Worm (Caenorhabditis elegans) whole organism, L2 larva: ENCODE results near the gene C05C12.1.

Experiments
- C34F6.9 ChIP-seq: fragments of 150-350 bp; optimal IDR thresholded peaks from 2 replicates; lab custom pipeline; 2014; ENCODE audit warnings: missing biosample characterization, missing genetic modification characterization
- F13H6.1 ChIP-seq: sonication (generic microtip); optimal IDR thresholded peaks from 2 replicates; lab custom pipeline; 2016; ENCODE audit warnings: missing genetic modification characterization, missing compliant biosample characterization
- R02D3.7 ChIP-seq: fragments of 150-350 bp; optimal IDR thresholded peaks from 2 replicates; lab custom pipeline; 2014; ENCODE audit warnings: missing biosample characterization, missing genetic modification characterization
- Y55F3AM.14 ChIP-seq: fragments of 200-800 bp; sonication (Bioruptor generic); optimal IDR thresholded peaks from 2 replicates; lab custom pipeline; 2018; ENCODE audit warnings: mild to moderate bottlenecking, missing genetic modification characterization, missing compliant biosample characterization
- ZK546.5 ChIP-seq: sonication (generic microtip); optimal IDR thresholded peaks from 2 replicates; lab custom pipeline; 2017; ENCODE audit warnings: missing biosample characterization, missing genetic modification characterization
- alr-1 ChIP-seq: fragments of 150-350 bp; optimal IDR thresholded peaks from 2 replicates; lab custom pipeline; 2014; ENCODE audit warnings: missing biosample characterization, missing genetic modification characterization
- ama-1 ChIP-seq: fragments of 150-350 bp; optimal IDR thresholded peaks from 2 replicates; lab custom pipeline; 2018; ENCODE audit warnings: inconsistent platforms
- blmp-1 ChIP-seq: sonication (generic microtip); optimal IDR thresholded peaks from 2 replicates; lab custom pipeline; 2017; ENCODE audit warnings: missing genetic modification characterization, mild to moderate bottlenecking, missing compliant biosample characterization, antibody characterized with exemption, moderate library complexity; ENCODE audit not compliant: insufficient read depth
- ceh-16 ChIP-seq: fragments of 150-350 bp; optimal IDR thresholded peaks from 2 replicates; lab custom pipeline; 2014; ENCODE audit warnings: missing biosample characterization, missing genetic modification characterization
- ceh-82 ChIP-seq: fragments of 150-350 bp; optimal IDR thresholded peaks from 2 replicates; lab custom pipeline; 2014; ENCODE audit warnings: missing biosample characterization, missing genetic modification characterization
- crh-2 ChIP-seq: sonication (generic microtip); optimal IDR thresholded peaks from 2 replicates; lab custom pipeline; 2017; ENCODE audit warnings: missing biosample characterization, missing genetic modification characterization
- dmd-4 ChIP-seq: sonication (generic microtip); optimal IDR thresholded peaks from 2 replicates; lab custom pipeline; 2017; ENCODE audit warnings: missing biosample characterization, missing genetic modification characterization
- egl-27 ChIP-seq: sonication (generic microtip); optimal IDR thresholded peaks from 3 replicates; lab custom pipeline; 2017; ENCODE audit warnings: missing biosample characterization, missing genetic modification reagents, missing genetic modification characterization
- elt-1 ChIP-seq: fragments of 150-350 bp; optimal IDR thresholded peaks from 2 replicates; lab custom pipeline; 2014; ENCODE audit warnings: missing biosample characterization, missing genetic modification characterization
- fos-1 ChIP-seq: fragments of 150-350 bp; optimal IDR thresholded peaks from 2 replicates; lab custom pipeline; 2014; ENCODE audit warnings: missing biosample characterization, missing genetic modification characterization
- gmeb-1 ChIP-seq: fragments of 150-350 bp; optimal IDR thresholded peaks from 2 replicates; lab custom pipeline; 2014; ENCODE audit warnings: missing biosample characterization, missing genetic modification characterization
- lin-11 ChIP-seq: fragments of 150-350 bp; sonication (generic microtip); optimal IDR thresholded peaks from 2 replicates; lab custom pipeline; 2014; ENCODE audit warnings: missing biosample characterization, missing genetic modification characterization, inconsistent platforms, mixed read lengths
- lin-13 ChIP-seq: fragments of 150-350 bp; optimal IDR thresholded peaks from 2 replicates; lab custom pipeline; 2014; ENCODE audit warnings: missing biosample characterization, missing genetic modification reagents, missing genetic modification characterization
- lsy-2 ChIP-seq, 2 experiments: fragments of 150-350 bp in 1 of 2; sonication (generic microtip) in 1 of 2; optimal IDR thresholded peaks; 2 replicates each; lab custom pipeline; 2014 to 2017; ENCODE audit warnings: missing biosample characterization in 2 of 2, missing genetic modification characterization in 2 of 2
- mab-5 ChIP-seq: fragments of 150-350 bp; optimal IDR thresholded peaks from 2 replicates; lab custom pipeline; 2014; ENCODE audit warnings: missing biosample characterization, missing genetic modification characterization
- mbf-1 ChIP-seq: sonication (generic microtip); optimal IDR thresholded peaks from 2 replicates; lab custom pipeline; 2017; ENCODE audit warnings: missing biosample characterization, missing genetic modification characterization
- mdl-1 ChIP-seq, 2 experiments: fragments of 150-350 bp in 1 of 2; sonication (generic microtip) in 1 of 2; optimal IDR thresholded peaks; 2 replicates each; lab custom pipeline; 2017; ENCODE audit warnings: missing biosample characterization in 2 of 2, missing genetic modification characterization in 2 of 2
- nhr-10 ChIP-seq: sonication (generic microtip); optimal IDR thresholded peaks from 2 replicates; lab custom pipeline; 2017; ENCODE audit warnings: missing biosample characterization, missing genetic modification characterization
- nhr-129 ChIP-seq: fragments of 150-350 bp; optimal IDR thresholded peaks from 2 replicates; lab custom pipeline; 2014; ENCODE audit warnings: missing biosample characterization, missing genetic modification characterization
- nhr-21 ChIP-seq: fragments of 150-350 bp; optimal IDR thresholded peaks from 2 replicates; lab custom pipeline; 2014; ENCODE audit warnings: missing biosample characterization, missing genetic modification characterization
- nhr-23 ChIP-seq: fragments of 150-350 bp; optimal IDR thresholded peaks from 2 replicates; lab custom pipeline; 2014; ENCODE audit warnings: missing biosample characterization, missing genetic modification reagents, missing genetic modification characterization
- nhr-237 ChIP-seq: fragments of 150-350 bp; optimal IDR thresholded peaks from 2 replicates; lab custom pipeline; 2014; ENCODE audit warnings: missing biosample characterization, missing genetic modification characterization
- nhr-25 ChIP-seq: fragments of 150-350 bp; sonication (generic microtip); optimal IDR thresholded peaks from 3 replicates; lab custom pipeline; 2014; ENCODE audit warnings: missing biosample characterization, missing genetic modification characterization
- nhr-6 ChIP-seq: fragments of 150-350 bp; optimal IDR thresholded peaks from 2 replicates; lab custom pipeline; 2014; ENCODE audit warnings: missing biosample characterization, missing genetic modification characterization
- nhr-77 ChIP-seq: fragments of 150-350 bp; optimal IDR thresholded peaks from 2 replicates; lab custom pipeline; 2014; ENCODE audit warnings: missing biosample characterization, missing genetic modification characterization
- peb-1 ChIP-seq: fragments of 150-350 bp; optimal IDR thresholded peaks from 2 replicates; lab custom pipeline; 2014; ENCODE audit warnings: missing biosample characterization, missing genetic modification characterization
- sem-4 ChIP-seq: fragments of 150-350 bp; optimal IDR thresholded peaks from 2 replicates; lab custom pipeline; 2014; ENCODE audit warnings: missing biosample characterization, missing genetic modification reagents, missing genetic modification characterization
- skn-1 ChIP-seq: sonication (generic microtip); optimal IDR thresholded peaks from 2 replicates; lab custom pipeline; 2017; ENCODE audit warnings: missing biosample characterization, missing genetic modification characterization
- sma-3 ChIP-seq: sonication (generic microtip); optimal IDR thresholded peaks from 2 replicates; lab custom pipeline; 2016; ENCODE audit warnings: missing genetic modification reagents, missing genetic modification characterization, missing compliant biosample characterization
- sma-9 ChIP-seq, 2 experiments: fragments of 150-350 bp in 1 of 2; sonication (generic microtip) in 1 of 2; optimal IDR thresholded peaks; 2 replicates each; lab custom pipeline; 2014 to 2016; ENCODE audit warnings: missing genetic modification characterization in 2 of 2, mild to moderate bottlenecking in 1 of 2, missing biosample characterization in 1 of 2, missing compliant biosample characterization in 1 of 2, missing genetic modification reagents in 1 of 2, moderate library complexity in 1 of 2
- unc-39 ChIP-seq: fragments of 150-350 bp; optimal IDR thresholded peaks from 2 replicates; lab custom pipeline; 2014; ENCODE audit warnings: missing biosample characterization, missing genetic modification characterization
- unc-62 ChIP-seq: fragments of 150-350 bp; optimal IDR thresholded peaks from 2 replicates; lab custom pipeline; 2014; ENCODE audit warnings: missing biosample characterization, missing genetic modification reagents, missing genetic modification characterization
- zag-1 ChIP-seq: fragments of 150-350 bp; optimal IDR thresholded peaks from 2 replicates; lab custom pipeline; 2014; ENCODE audit warnings: missing biosample characterization, missing genetic modification characterization

Gene C05C12.1

DNA sequence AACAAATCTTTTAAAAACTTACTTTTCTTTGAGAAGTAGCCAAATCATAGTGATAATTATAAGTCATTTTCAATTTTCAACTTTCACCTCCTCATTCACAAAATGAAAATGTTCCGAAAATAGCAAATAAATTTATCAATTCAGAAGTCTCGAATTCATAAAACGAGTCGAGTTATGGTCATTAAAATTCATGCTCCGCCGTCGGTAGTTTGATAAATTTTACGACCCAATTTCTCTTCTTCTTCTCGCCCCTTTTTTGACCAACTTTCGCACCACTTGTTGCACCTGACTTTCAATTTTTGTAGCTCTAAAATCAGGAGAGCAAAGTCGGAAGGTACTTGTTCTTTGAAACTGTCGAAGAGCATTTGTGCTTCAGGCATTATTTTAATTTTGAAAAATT is 23.7 kb upstream of the C05C12.1 start, which contains the start of gene best-7:
best-7 (minus strand) TSS at position 239 of the 400 bp plus-strand sequence.
- TF ChIP-seq zag-1 (tag; lab: Kevin White, UChicago), result no peak
- no peak for TF ChIP-seq Y55F3AM.14 (GFP tag; lab: Kevin White, UChicago)
- TF ChIP-seq mdl-1 (tag; optimal IDR thresholded peaks at IDR 0.05; lab: Kevin White, UChicago), result no peak
- TF ChIP-seq crh-2 (tag; lab: Kevin White, UChicago), result no peak
- TF ChIP-seq nhr-21 (tag; lab: Kevin White, UChicago), result no peak
- no peak for TF ChIP-seq blmp-1 (tag; lab: Kevin White, UChicago)
- TF ChIP-seq nhr-6 (tag; lab: Kevin White, UChicago), result no peak
- TF ChIP-seq ceh-82 (tag; lab: Kevin White, UChicago), result no peak
- no peak for TF ChIP-seq gmeb-1 (tag; lab: Kevin White, UChicago)
- no peak for TF ChIP-seq ceh-16 (tag; lab: Kevin White, UChicago)
- no peak for TF ChIP-seq nhr-23 (tag; lab: Kevin White, UChicago)

DNA sequence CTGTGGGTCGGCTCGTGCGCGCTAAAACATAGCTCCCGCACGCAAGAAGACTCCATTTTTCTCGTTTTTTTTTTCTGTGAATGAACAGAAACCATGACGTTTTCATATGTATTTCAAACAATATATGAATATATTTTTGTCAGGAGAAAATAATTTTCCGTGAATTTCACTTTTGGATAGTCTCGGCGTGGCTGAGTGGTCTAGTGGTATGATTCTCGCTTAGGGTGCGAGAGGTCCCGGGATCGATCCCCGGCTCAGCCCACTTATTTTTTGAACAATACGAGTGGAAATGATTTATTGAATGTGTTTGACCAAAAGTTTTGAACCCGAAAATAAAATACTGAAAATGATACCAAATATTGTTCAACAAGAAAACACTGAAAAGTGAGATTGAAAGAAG is 22.4 kb upstream of the C05C12.1 start:
- TF ChIP-seq zag-1 (tag; lab: Kevin White, UChicago) (no peak), elt-1 (no peak), skn-1 (tag; lab: Kevin White, UChicago) (no peak), blmp-1 (tag; lab: Kevin White, UChicago) (no peak), fos-1 (tag; lab: Kevin White, UChicago) (no peak), unc-39 (no peak), nhr-129 (tag; lab: Kevin White, UChicago) (no peak), C34F6.9 (tag; lab: Kevin White, UChicago) (no peak), nhr-10 (tag; lab: Kevin White, UChicago) (no peak), nhr-25 (tag; lab: Kevin White, UChicago) (no peak), lin-13 (GFP tag; lab: Kevin White, UChicago) (no peak), lsy-2 (tag; optimal IDR thresholded peaks at IDR 0.05; lab: Kevin White, UChicago) (no peak), R02D3.7 (tag; lab: Kevin White, UChicago) (no peak), alr-1 (tag; lab: Kevin White, UChicago) (no peak), nhr-21 (tag; lab: Kevin White, UChicago) (no peak), mbf-1 (tag; lab: Kevin White, UChicago) (no peak), ama-1 (no peak)
- TF ChIP-seq, all 48 proteins: peak for 0

DNA sequence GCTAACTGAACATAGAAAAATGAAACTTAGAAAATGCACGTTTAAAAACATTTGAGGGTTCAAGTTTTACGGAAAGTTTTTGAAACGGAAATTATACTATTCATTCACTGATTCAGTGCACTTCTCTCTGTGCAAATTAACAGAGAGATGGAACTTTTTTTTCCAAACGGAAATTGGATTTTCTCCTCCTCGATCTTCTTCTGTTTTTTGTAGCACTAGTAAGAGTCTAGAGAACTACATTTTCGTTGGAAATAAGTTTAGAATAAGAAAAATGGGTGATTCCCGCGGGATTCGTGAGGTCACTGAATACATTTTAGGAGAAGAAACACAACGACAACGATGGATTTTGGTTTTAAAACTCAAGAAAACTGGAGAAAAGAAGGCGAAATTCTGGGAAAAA is 18.0 kb upstream of the C05C12.1 start:
- TF ChIP-seq skn-1 (tag; lab: Kevin White, UChicago) (no peak), mdl-1 (tag; optimal IDR thresholded peaks at IDR 0.05; lab: Kevin White, UChicago) (no peak), sma-3 (GFP tag; lab: Kevin White, UChicago) (no peak), ama-1 (no peak), R02D3.7 (tag; lab: Kevin White, UChicago) (no peak), nhr-23 (tag; lab: Kevin White, UChicago) (no peak), sem-4 (tag; lab: Kevin White, UChicago) (no peak), nhr-77 (tag; lab: Kevin White, UChicago) (no peak), crh-2 (tag; lab: Kevin White, UChicago) (no peak), F13H6.1 (no peak), dmd-4 (no peak), mbf-1 (tag; lab: Kevin White, UChicago) (no peak), ceh-16 (tag; lab: Kevin White, UChicago) (no peak), gmeb-1 (tag; lab: Kevin White, UChicago) (no peak), nhr-25 (tag; lab: Kevin White, UChicago) (no peak)
- TF ChIP-seq, all 48 proteins: peak for 0

DNA sequence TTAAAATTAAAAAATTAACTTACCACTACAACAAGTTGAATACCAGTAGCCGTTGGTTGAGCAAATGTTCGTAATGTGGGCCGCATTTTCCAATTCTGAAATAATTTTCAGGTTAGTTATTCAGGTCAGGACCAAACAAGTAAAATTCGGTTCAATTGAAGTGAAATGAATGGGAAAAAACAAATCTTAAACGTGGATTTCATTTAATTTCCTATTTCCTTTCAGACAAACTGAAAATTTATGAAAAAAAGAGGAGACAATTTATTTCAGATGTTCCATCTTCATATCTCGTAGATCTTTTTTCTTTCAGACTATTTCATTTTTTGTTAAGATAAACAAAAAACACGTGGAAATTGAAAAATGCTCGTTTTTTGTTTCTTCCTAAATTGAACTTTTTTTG is 12.4 kb upstream of the C05C12.1 start, which contains the start of gene C05C12.6:
C05C12.6 (minus strand) TSS at position 101 of the 400 bp plus-strand sequence.
- TF ChIP-seq gmeb-1 (tag; lab: Kevin White, UChicago) (no peak), ceh-16 (tag; lab: Kevin White, UChicago) (no peak), mdl-1 (tag; optimal IDR thresholded peaks at IDR 0.05; lab: Kevin White, UChicago) (no peak), blmp-1 (tag; lab: Kevin White, UChicago) (no peak), alr-1 (tag; lab: Kevin White, UChicago) (no peak), nhr-23 (tag; lab: Kevin White, UChicago) (no peak), nhr-6 (tag; lab: Kevin White, UChicago) (no peak)

DNA sequence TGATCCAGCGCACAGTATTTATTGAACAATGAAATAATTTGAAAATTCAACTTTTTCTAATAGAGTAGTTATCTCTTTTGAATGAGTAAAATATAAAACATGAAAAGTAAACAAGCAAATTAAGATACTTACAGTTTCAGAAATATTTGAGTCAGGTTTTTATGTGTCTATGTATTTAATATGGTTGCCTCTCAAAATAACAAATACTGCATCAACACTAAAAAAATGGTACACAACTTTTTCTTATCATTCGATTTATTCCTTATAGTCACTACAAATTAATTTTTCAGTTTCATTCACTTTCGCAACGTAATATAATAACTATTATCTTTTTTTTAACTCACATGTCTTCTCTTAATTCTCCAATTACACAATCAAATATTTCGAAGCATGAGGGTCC is 6.4 kb upstream of the C05C12.1 start:
- TF ChIP-seq nhr-23 (tag; lab: Kevin White, UChicago), result no peak
- no peak for TF ChIP-seq blmp-1 (tag; lab: Kevin White, UChicago)
- no peak for TF ChIP-seq peb-1 (tag; lab: Kevin White, UChicago)
- no peak for TF ChIP-seq sma-9 (GFP tag; optimal IDR thresholded peaks at IDR 0.05; lab: Kevin White, UChicago)
- TF ChIP-seq sma-9 (tag; optimal IDR thresholded peaks at IDR 0.05; lab: Kevin White, UChicago), result no peak
- no peak for TF ChIP-seq unc-62 (GFP tag; lab: Kevin White, UChicago)
- no peak for TF ChIP-seq elt-1
- no peak for TF ChIP-seq lin-13 (GFP tag; lab: Kevin White, UChicago)
- TF ChIP-seq zag-1 (tag; lab: Kevin White, UChicago), result no peak
- TF ChIP-seq crh-2 (tag; lab: Kevin White, UChicago), result no peak
- TF ChIP-seq ZK546.5, result no peak
- TF ChIP-seq sem-4 (tag; lab: Kevin White, UChicago), result no peak
- TF ChIP-seq nhr-6 (tag; lab: Kevin White, UChicago), result no peak
- no peak for TF ChIP-seq ceh-16 (tag; lab: Kevin White, UChicago)
- TF ChIP-seq nhr-237 (tag; lab: Kevin White, UChicago), result no peak
- no peak for TF ChIP-seq lin-11 (tag; lab: Kevin White, UChicago)
- TF ChIP-seq mab-5 (tag; lab: Kevin White, UChicago), result no peak
- TF ChIP-seq egl-27, result no peak
- TF ChIP-seq, all 48 proteins: peak for 0
